Fruit fly (Drosophila melanogaster) Kc167 (cell line): ENCODE results near the gene CG42307.

Experiments used
- Myc ChIP-seq: fragments of >200 bp; optimal IDR thresholded peaks from 2 replicates; lab custom pipeline; 2017; ENCODE audit warnings: missing external identifiers
- Sin3A ChIP-seq: fragments of >200 bp; optimal IDR thresholded peaks from 2 replicates; lab custom pipeline; 2018; ENCODE audit warnings: missing external identifiers
- h ChIP-seq: fragments of >200 bp; optimal IDR thresholded peaks from 3 replicates; lab custom pipeline; 2018; ENCODE audit warnings: missing external identifiers
- psq ChIP-seq: fragments of >200 bp; optimal IDR thresholded peaks from 2 replicates; lab custom pipeline; 2017; ENCODE audit warnings: missing external identifiers

dm6 chr3L:7283541-7283940, 45.4 kb upstream of the CG42307 start:
- TF ChIP-seq Myc (lab: Kevin White, UChicago) = no peak
- no peak for TF ChIP-seq psq (lab: Kevin White, UChicago)
- no peak for TF ChIP-seq h
- TF ChIP-seq Sin3A (lab: Kevin White, UChicago) = no peak
